Worm (Caenorhabditis elegans): ENCODE results near the gene tbx-36.

DNA sequence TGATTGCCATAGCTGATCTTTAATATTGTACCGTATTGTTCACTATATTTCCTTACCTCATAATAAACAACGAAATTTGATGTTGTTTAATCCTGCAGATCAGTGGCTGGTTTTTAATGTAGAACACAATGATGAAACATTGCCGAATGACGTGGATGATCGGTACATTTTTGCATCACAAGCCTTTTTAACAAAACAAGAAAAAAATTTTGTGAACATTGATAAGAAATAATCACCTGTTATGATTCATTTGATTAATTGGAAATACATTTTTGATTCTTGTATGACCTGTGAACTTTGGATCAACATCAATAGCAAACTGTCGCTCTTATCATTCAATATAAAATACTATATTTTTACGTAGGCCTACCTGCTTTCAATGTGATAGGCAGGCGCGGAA lies 47.5 kb upstream of the tbx-36 start:
- TF ChIP-seq ceh-27 (GFP tag; optimal IDR thresholded peaks at IDR 0.05) (no peak), lsl-1 (GFP tag; optimal IDR thresholded peaks at IDR 0.05) (no peak), F49E8.2 (tag; optimal IDR thresholded peaks at IDR 0.05; ENCODE audit: insufficient read depth) (no peak), rcor-1 (GFP tag; IDR thresholded peaks at IDR 0.05) (no peak), ama-1 (optimal IDR thresholded peaks at IDR 0.05) (no peak), ama-1 (GFP tag; optimal IDR thresholded peaks at IDR 0.05) (no peak), unc-62 (GFP tag; optimal IDR thresholded peaks at IDR 0.05) (no peak), attf-6 (GFP tag; IDR thresholded peaks at IDR 0.05) (no peak), dpl-1 (GFP tag; optimal IDR thresholded peaks at IDR 0.05) (no peak), ets-4 (GFP tag; optimal IDR thresholded peaks at IDR 0.05) (no peak)

Measured in whole organism, young adult.